Worm (Caenorhabditis elegans): Measurements from ENCODE around the gene Y45F10D.16.

Y45F10D.16 gene

ce11 chrIV:13783237-13784012, 7.2 kb downstream of the Y45F10D.16 start, which contains the start of gene iscu-1:
Gene iscu-1 (plus strand): TSS chrIV:13783962.
- no peak for TF ChIP-seq ceh-36 (tag; optimal IDR thresholded peaks at IDR 0.05)
- no peak for TF ChIP-seq B0310.2 (tag; optimal IDR thresholded peaks at IDR 0.05)
- TF ChIP-seq sea-1 (GFP tag; conservative IDR thresholded peaks at IDR 0.05), result no peak
- no peak for TF ChIP-seq F13C5.2 (tag; optimal IDR thresholded peaks at IDR 0.05)
- no peak for TF ChIP-seq hnd-1 (tag; optimal IDR thresholded peaks at IDR 0.05)
- TF ChIP-seq ama-1 (optimal IDR thresholded peaks at IDR 0.05), result no peak
- TF ChIP-seq tbx-11 (GFP tag; IDR thresholded peaks at IDR 0.05), result no peak
- no peak; the same call in 1 of the 2 replicates for TF ChIP-seq tbx-37 (GFP tag; conservative IDR thresholded peaks at IDR 0.05)
- TF ChIP-seq ceh-13 (GFP tag; optimal IDR thresholded peaks at IDR 0.05), result no peak
- TF ChIP-seq scrt-1 (GFP tag; IDR thresholded peaks at IDR 0.05), result no peak
- no peak for TF ChIP-seq hmg-4 (GFP tag; optimal IDR thresholded peaks at IDR 0.05)
- no peak for TF ChIP-seq pes-1 (GFP tag; IDR thresholded peaks at IDR 0.05)

- TF ChIP-seq tra-4 (tag; optimal IDR thresholded peaks at IDR 0.05), result no peak
- no peak for TF ChIP-seq hmg-4 (GFP tag; optimal IDR thresholded peaks at IDR 0.05)
- TF ChIP-seq B0310.2 (tag; optimal IDR thresholded peaks at IDR 0.05), result no peak
- TF ChIP-seq tbx-11 (GFP tag; IDR thresholded peaks at IDR 0.05), result no peak
- no peak for TF ChIP-seq ceh-36 (tag; optimal IDR thresholded peaks at IDR 0.05)
Observed at ce11 chrIV:13784774-13785173, 8.6 kb downstream of the Y45F10D.16 start.

ce11 chrIV:13785545-13785944, 9.3 kb downstream of the Y45F10D.16 start, which contains the start of gene lact-9:
Gene lact-9 (minus strand): TSS chrIV:13785645.
- TF ChIP-seq scrt-1 (GFP tag; IDR thresholded peaks at IDR 0.05) (no peak), tra-4 (tag; optimal IDR thresholded peaks at IDR 0.05) (no peak)

ce11 chrIV:13786690-13787089, 10.5 kb downstream of the Y45F10D.16 start, which contains the start of gene icap-1:
Gene icap-1 (minus strand): TSS chrIV:13786961.
- TF ChIP-seq scrt-1 (GFP tag; IDR thresholded peaks at IDR 0.05) (no peak), tbx-37 (GFP tag; conservative IDR thresholded peaks at IDR 0.05) (no peak), ceh-13 (GFP tag; optimal IDR thresholded peaks at IDR 0.05) (no peak), hmbx-1 (tag; optimal IDR thresholded peaks at IDR 0.05) (no peak), tra-4 (tag; optimal IDR thresholded peaks at IDR 0.05) (no peak), ceh-36 (tag; optimal IDR thresholded peaks at IDR 0.05) (no peak), F13C5.2 (tag; optimal IDR thresholded peaks at IDR 0.05) (no peak), B0310.2 (tag; optimal IDR thresholded peaks at IDR 0.05) (no peak), aly-1 (tag; optimal IDR thresholded peaks at IDR 0.05) (no peak)

- TF ChIP-seq F13C5.2 (tag; optimal IDR thresholded peaks at IDR 0.05) (peak; percentile 84), hnd-1 (tag; optimal IDR thresholded peaks at IDR 0.05) (no peak), flt-1 (GFP tag; IDR thresholded peaks at IDR 0.05) (0 out of 2 replicates have a peak, but pooled peaks have one; percentile 22), pes-1 (GFP tag; IDR thresholded peaks at IDR 0.05) (0 out of 2 replicates have a peak, but pooled peaks have one; percentile 47), tbx-11 (GFP tag; IDR thresholded peaks at IDR 0.05) (0 out of 2 replicates have a peak, but pooled peaks have one; percentile 40)
Observed at ce11 chrIV:13788652-13789051, 12.4 kb downstream of the Y45F10D.16 start, which contains the start of the genes sas-6 and Y45F10D.7. Gene sas-6 (minus strand): TSS chrIV:13788731. Gene Y45F10D.7 (plus strand): TSS chrIV:13788907.

ce11 chrIV:13795249-13795909, 19.2 kb downstream of the Y45F10D.16 start:
- no peak for TF ChIP-seq B0310.2 (tag; optimal IDR thresholded peaks at IDR 0.05)
- peak; percentile 43 for TF ChIP-seq ama-1 (optimal IDR thresholded peaks at IDR 0.05)
- TF ChIP-seq scrt-1 (GFP tag; IDR thresholded peaks at IDR 0.05), result no peak

- no peak for TF ChIP-seq hmbx-1 (tag; optimal IDR thresholded peaks at IDR 0.05)
- TF ChIP-seq scrt-1 (GFP tag; IDR thresholded peaks at IDR 0.05), result no peak
- TF ChIP-seq tra-4 (tag; optimal IDR thresholded peaks at IDR 0.05), result no peak
- no peak for TF ChIP-seq ama-1 (optimal IDR thresholded peaks at IDR 0.05)
- no peak for TF ChIP-seq aly-1 (tag; optimal IDR thresholded peaks at IDR 0.05)
- TF ChIP-seq hnd-1 (tag; optimal IDR thresholded peaks at IDR 0.05), result no peak
- no peak for TF ChIP-seq ceh-36 (tag; optimal IDR thresholded peaks at IDR 0.05)
- TF ChIP-seq hmg-4 (GFP tag; optimal IDR thresholded peaks at IDR 0.05), result no peak
- TF ChIP-seq pes-1 (GFP tag; IDR thresholded peaks at IDR 0.05), result no peak
- no peak for TF ChIP-seq ets-7 (tag; optimal IDR thresholded peaks at IDR 0.05)
- no peak for TF ChIP-seq tbx-11 (GFP tag; IDR thresholded peaks at IDR 0.05)
- TF ChIP-seq F13C5.2 (tag; optimal IDR thresholded peaks at IDR 0.05), result no peak
- TF ChIP-seq ceh-13 (GFP tag; optimal IDR thresholded peaks at IDR 0.05), result no peak
- TF ChIP-seq tbx-37 (GFP tag; conservative IDR thresholded peaks at IDR 0.05), result no peak
- no peak for TF ChIP-seq flt-1 (GFP tag; IDR thresholded peaks at IDR 0.05)
- TF ChIP-seq sea-1 (GFP tag; conservative IDR thresholded peaks at IDR 0.05), result no peak
- TF ChIP-seq B0310.2 (tag; optimal IDR thresholded peaks at IDR 0.05), result no peak
Observed at ce11 chrIV:13797859-13798374, 21.7 kb downstream of the Y45F10D.16 start, which contains the start of gene Y45F10D.6. Gene Y45F10D.6 (minus strand): TSS chrIV:13797909.

ce11 chrIV:13807724-13808123, 31.5 kb downstream of the Y45F10D.16 start, which contains the start of gene Y45F10D.14:
Gene Y45F10D.14 (minus strand): TSS chrIV:13807824.
- TF ChIP-seq tbx-37 (GFP tag; conservative IDR thresholded peaks at IDR 0.05) (no peak), ama-1 (optimal IDR thresholded peaks at IDR 0.05) (no peak), aly-1 (tag; optimal IDR thresholded peaks at IDR 0.05) (no peak), sea-1 (GFP tag; conservative IDR thresholded peaks at IDR 0.05) (no peak), B0310.2 (tag; optimal IDR thresholded peaks at IDR 0.05) (no peak), ets-7 (tag; optimal IDR thresholded peaks at IDR 0.05) (no peak), hnd-1 (tag; optimal IDR thresholded peaks at IDR 0.05) (no peak), ceh-13 (GFP tag; optimal IDR thresholded peaks at IDR 0.05) (no peak), tbx-11 (GFP tag; IDR thresholded peaks at IDR 0.05) (no peak), pes-1 (GFP tag; IDR thresholded peaks at IDR 0.05) (no peak), tra-4 (tag; optimal IDR thresholded peaks at IDR 0.05) (no peak), hmg-4 (GFP tag; optimal IDR thresholded peaks at IDR 0.05) (no peak), scrt-1 (GFP tag; IDR thresholded peaks at IDR 0.05) (no peak), F13C5.2 (tag; optimal IDR thresholded peaks at IDR 0.05) (no peak), flt-1 (GFP tag; IDR thresholded peaks at IDR 0.05) (no peak), ceh-36 (tag; optimal IDR thresholded peaks at IDR 0.05) (no peak), hmbx-1 (tag; optimal IDR thresholded peaks at IDR 0.05) (no peak)
